Worm (Caenorhabditis elegans): ENCODE data around the gene mcat-1.

mcat-1 gene

DNA sequence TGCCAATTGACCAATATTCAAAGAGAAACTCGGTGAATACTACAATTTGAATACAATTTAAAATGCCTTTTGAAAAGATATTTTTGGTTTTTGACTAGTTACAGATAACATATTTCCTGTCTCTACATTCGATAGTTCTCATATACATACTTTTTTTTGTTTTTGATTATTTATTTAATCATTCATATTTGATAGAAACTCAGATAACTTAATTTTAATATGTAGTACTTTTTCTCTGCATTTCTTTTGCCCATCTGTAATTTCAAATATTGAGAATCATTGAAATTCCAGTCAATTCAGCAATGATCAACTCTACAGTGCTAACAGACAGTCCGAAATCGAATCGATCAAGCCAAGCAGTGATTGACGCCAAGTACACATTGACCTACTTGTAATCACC, 30.3 kb downstream of the mcat-1 start, which contains the start of gene C23H3.2:
Gene C23H3.2, plus strand, starts transcription at position 301 of the 400 bp plus-strand sequence.
- TF ChIP-seq sem-2 (GFP tag; optimal IDR thresholded peaks at IDR 0.05) (no peak), elt-3 (tag; optimal IDR thresholded peaks at IDR 0.05) (no peak), flh-1 (GFP tag; optimal IDR thresholded peaks at IDR 0.05) (no peak), elt-1 (tag; optimal IDR thresholded peaks at IDR 0.05; ENCODE audit: borderline replicate concordance, insufficient read depth) (no peak), zip-8 (tag; optimal IDR thresholded peaks at IDR 0.05) (no peak), nhr-12 (tag; optimal IDR thresholded peaks at IDR 0.05) (no peak), sptf-1 (tag; optimal IDR thresholded peaks at IDR 0.05) (no peak), unc-120 (tag; optimal IDR thresholded peaks at IDR 0.05; ENCODE audit: poor library complexity, severe bottlenecking) (no peak), mep-1 (tag; optimal IDR thresholded peaks at IDR 0.05) (no peak), M03D4.4 (tag; optimal IDR thresholded peaks at IDR 0.05) (no peak), hlh-1 (tag; optimal IDR thresholded peaks at IDR 0.05) (no peak), pha-4 (tag; optimal IDR thresholded peaks at IDR 0.05) (no peak), nhr-28 (tag; optimal IDR thresholded peaks at IDR 0.05) (no peak), blmp-1 (tag; optimal IDR thresholded peaks at IDR 0.05) (no peak), ceh-43 (GFP tag; optimal IDR thresholded peaks at IDR 0.05) (no peak), lin-32 (GFP tag; optimal IDR thresholded peaks at IDR 0.05) (no peak)

DNA sequence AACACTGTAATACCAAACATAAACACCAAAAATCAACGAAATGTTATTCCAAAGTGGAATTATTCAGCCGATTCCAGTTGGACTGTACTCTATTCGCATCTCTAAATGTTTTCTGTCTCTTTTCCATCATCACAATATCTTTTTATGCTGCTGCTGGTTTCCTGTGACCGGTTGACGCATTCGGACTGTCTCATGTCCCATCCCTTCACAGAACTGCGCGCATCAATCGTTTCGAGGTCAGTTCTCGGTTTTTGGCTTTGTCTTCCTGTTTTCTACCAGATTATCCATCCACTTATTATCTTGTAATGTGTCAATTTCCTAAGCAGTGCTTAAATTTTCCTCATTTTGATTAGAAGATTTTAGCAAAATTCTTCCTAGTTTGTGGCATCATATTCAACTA, 31.3 kb downstream of the mcat-1 start:
- no peak for TF ChIP-seq mab-5 (tag; optimal IDR thresholded peaks at IDR 0.05)
- no peak for TF ChIP-seq nhr-2 (tag; optimal IDR thresholded peaks at IDR 0.05)
- TF ChIP-seq elt-3 (tag; optimal IDR thresholded peaks at IDR 0.05) = no peak
- TF ChIP-seq hlh-1 (tag; optimal IDR thresholded peaks at IDR 0.05) = no peak
- no peak for TF ChIP-seq ceh-43 (GFP tag; optimal IDR thresholded peaks at IDR 0.05)
- TF ChIP-seq ceh-83 (GFP tag; optimal IDR thresholded peaks at IDR 0.05) = no peak

DNA sequence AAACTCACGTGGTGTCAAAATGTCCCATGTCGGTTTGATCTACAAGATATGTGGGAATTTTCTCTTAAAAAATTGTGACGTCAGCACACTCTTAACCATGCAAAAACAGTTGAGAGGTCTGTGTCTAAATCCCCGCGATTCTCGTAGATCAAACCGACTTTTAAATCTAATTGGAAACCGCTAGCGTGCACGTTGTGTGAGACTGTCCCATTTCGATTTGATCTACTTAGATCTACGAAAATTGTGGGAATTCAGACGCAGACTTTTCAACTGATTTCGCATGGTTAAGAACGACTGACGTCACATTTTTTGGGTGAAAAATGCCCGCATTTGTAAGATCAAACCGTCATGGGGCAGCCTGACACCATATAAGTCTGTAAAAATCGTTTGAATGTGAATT, 33.4 kb downstream of the mcat-1 start:
- no peak for TF ChIP-seq mls-2 (tag; optimal IDR thresholded peaks at IDR 0.05)
- TF ChIP-seq zip-8 (tag; optimal IDR thresholded peaks at IDR 0.05) = no peak
- TF ChIP-seq pha-4 (tag; optimal IDR thresholded peaks at IDR 0.05) = no peak
- no peak for TF ChIP-seq unc-120 (tag; optimal IDR thresholded peaks at IDR 0.05; ENCODE audit: poor library complexity, severe bottlenecking)
- TF ChIP-seq ceh-43 (GFP tag; optimal IDR thresholded peaks at IDR 0.05) = no peak
- no peak for TF ChIP-seq blmp-1 (tag; optimal IDR thresholded peaks at IDR 0.05)
- no peak for TF ChIP-seq bed-3 (GFP tag; optimal IDR thresholded peaks at IDR 0.05)
- TF ChIP-seq nhr-76 (tag; optimal IDR thresholded peaks at IDR 0.05) = no peak
- TF ChIP-seq sptf-1 (tag; optimal IDR thresholded peaks at IDR 0.05) = no peak
- TF ChIP-seq elt-3 (tag; optimal IDR thresholded peaks at IDR 0.05) = no peak
- TF ChIP-seq ceh-39 (tag; optimal IDR thresholded peaks at IDR 0.05) = no peak
- no peak for TF ChIP-seq nhr-12 (tag; optimal IDR thresholded peaks at IDR 0.05)
- no peak for TF ChIP-seq snpc-4 (tag; optimal IDR thresholded peaks at IDR 0.05)
- TF ChIP-seq unc-62 (GFP tag; optimal IDR thresholded peaks at IDR 0.05) = no peak
- TF ChIP-seq mab-5 (tag; optimal IDR thresholded peaks at IDR 0.05) = no peak

DNA sequence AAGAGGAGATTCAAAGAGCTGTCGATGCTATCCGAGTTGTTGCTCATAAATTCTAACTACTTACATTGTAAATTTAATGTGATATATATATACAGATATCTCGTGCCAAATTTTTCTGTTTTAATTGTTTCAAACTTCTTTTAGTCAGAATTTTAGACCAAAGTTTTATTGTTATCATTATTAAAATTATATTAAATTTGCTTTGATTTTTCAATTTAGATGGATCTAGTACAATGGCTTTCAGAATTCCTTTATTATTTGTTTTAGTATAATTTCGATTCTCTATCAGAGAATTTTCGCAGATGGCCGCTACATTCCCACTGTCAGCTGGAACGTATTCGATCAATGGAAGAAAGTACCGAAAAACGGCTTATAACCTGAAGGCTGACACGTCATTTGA, 33.9 kb downstream of the mcat-1 start, which contains the start of gene ascc-1:
Gene ascc-1, plus strand, starts transcription at position 301 of the 400 bp plus-strand sequence.
- TF ChIP-seq blmp-1 (tag; optimal IDR thresholded peaks at IDR 0.05) (no peak), ztf-11 (tag; optimal IDR thresholded peaks at IDR 0.05) (no peak), ces-1 (GFP tag; optimal IDR thresholded peaks at IDR 0.05) (no peak), cnd-1 (tag; optimal IDR thresholded peaks at IDR 0.05) (no peak), nhr-237 (tag; optimal IDR thresholded peaks at IDR 0.05) (no peak), ceh-83 (GFP tag; optimal IDR thresholded peaks at IDR 0.05) (no peak), nhr-2 (tag; optimal IDR thresholded peaks at IDR 0.05) (no peak), lin-13 (tag; optimal IDR thresholded peaks at IDR 0.05) (no peak), snpc-4 (tag; optimal IDR thresholded peaks at IDR 0.05) (no peak), elt-1 (tag; optimal IDR thresholded peaks at IDR 0.05; ENCODE audit: borderline replicate concordance, insufficient read depth) (no peak), mls-2 (tag; optimal IDR thresholded peaks at IDR 0.05) (no peak), tbx-8 (GFP tag; optimal IDR thresholded peaks at IDR 0.05) (no peak), lsy-2 (tag; optimal IDR thresholded peaks at IDR 0.05) (no peak), sem-2 (GFP tag; optimal IDR thresholded peaks at IDR 0.05) (no peak), nhr-28 (tag; optimal IDR thresholded peaks at IDR 0.05) (no peak), unc-39 (tag; optimal IDR thresholded peaks at IDR 0.05) (no peak), hlh-1 (tag; optimal IDR thresholded peaks at IDR 0.05) (no peak), mab-5 (tag; optimal IDR thresholded peaks at IDR 0.05) (no peak), lin-32 (GFP tag; optimal IDR thresholded peaks at IDR 0.05) (no peak), sptf-1 (tag; optimal IDR thresholded peaks at IDR 0.05) (no peak)
